Worm (Caenorhabditis elegans): ENCODE measurements around the gene T26C5.4.

T26C5.4 gene

DNA sequence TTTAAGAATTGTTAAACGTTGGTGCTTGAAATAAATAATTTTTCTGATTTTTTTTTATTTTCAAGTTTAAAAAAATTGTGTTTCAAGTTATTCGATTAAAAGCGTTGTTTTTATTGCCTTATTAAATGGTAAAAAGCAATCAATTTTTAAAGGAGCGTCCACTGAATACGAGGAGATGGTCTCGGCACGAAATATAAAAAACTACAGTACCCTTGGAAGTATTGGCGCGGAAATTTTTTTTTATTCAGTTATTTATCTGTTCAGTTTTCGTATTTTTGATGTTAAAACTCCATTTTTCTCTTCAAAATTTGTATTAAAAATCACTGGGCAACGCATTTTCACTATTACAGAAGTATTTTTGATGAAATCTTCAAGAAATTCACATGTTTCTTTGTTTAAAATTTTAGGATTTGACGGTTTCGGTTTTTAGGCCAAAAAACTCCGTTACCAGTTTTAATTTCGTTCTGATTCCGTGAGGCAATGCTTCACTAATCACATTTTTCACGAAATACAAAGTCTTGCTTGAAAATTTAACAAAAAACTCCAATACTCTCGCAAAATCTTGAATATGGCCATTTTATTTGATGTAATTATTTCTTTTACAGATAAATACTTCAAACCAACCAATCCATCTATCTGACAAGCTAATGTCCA, 37.1 kb downstream of the T26C5.4 start, which contains the start of gene znfx-1 (continued):
- TF ChIP-seq F37B4.10 (GFP tag; IDR thresholded peaks at IDR 0.05), result no peak
- TF ChIP-seq ets-4 (GFP tag; optimal IDR thresholded peaks at IDR 0.05), result no peak
- peak; percentile 85 for TF ChIP-seq D2030.7 (GFP tag; IDR thresholded peaks at IDR 0.05)
- TF ChIP-seq sptf-2 (GFP tag; optimal IDR thresholded peaks at IDR 0.05), result no peak
- no peak for TF ChIP-seq ztf-22 (GFP tag; optimal IDR thresholded peaks at IDR 0.05)
- TF ChIP-seq lag-1 (GFP tag; IDR thresholded peaks at IDR 0.05), result no peak
- no peak for TF ChIP-seq ekl-4 (GFP tag; IDR thresholded peaks at IDR 0.05)
- TF ChIP-seq ztf-6 (GFP tag; IDR thresholded peaks at IDR 0.05), result no peak
- TF ChIP-seq Y67H2A.10 (GFP tag; conservative IDR thresholded peaks at IDR 0.05), result no peak
- TF ChIP-seq F33H1.4 (GFP tag; IDR thresholded peaks at IDR 0.05), result peak; percentile 96
- peak; percentile 13 for TF ChIP-seq snpc-4 (GFP tag; optimal IDR thresholded peaks at IDR 0.05)
- peak in 3 of 4 experiments; percentile 16 to 27 (median 18) for TF ChIP-seq snpc-4 (tag; optimal IDR thresholded peaks at IDR 0.05)
- TF ChIP-seq hmg-1.2 (GFP tag; IDR thresholded peaks at IDR 0.05), result no peak
- no peak for TF ChIP-seq ama-1 (optimal IDR thresholded peaks at IDR 0.05)
- no peak for TF ChIP-seq ama-1 (GFP tag; optimal IDR thresholded peaks at IDR 0.05)
- no peak for TF ChIP-seq mxl-1 (tag; optimal IDR thresholded peaks at IDR 0.05)
- TF ChIP-seq tbx-9 (tag; optimal IDR thresholded peaks at IDR 0.05; ENCODE audit: borderline replicate concordance), result no peak
- TF ChIP-seq him-1 (tag; optimal IDR thresholded peaks at IDR 0.05), result no peak
- no peak for TF ChIP-seq akir-1 (GFP tag; optimal IDR thresholded peaks at IDR 0.05)
- no peak for TF ChIP-seq fkh-3 (tag; optimal IDR thresholded peaks at IDR 0.05)
- no peak for TF ChIP-seq ceh-27 (GFP tag; optimal IDR thresholded peaks at IDR 0.05)
- no peak for TF ChIP-seq mes-4 (tag; optimal IDR thresholded peaks at IDR 0.05)
- no peak for TF ChIP-seq B0035.1 (tag; optimal IDR thresholded peaks at IDR 0.05)
- no peak for TF ChIP-seq lir-1 (GFP tag; conservative IDR thresholded peaks at IDR 0.05)
- no peak for TF ChIP-seq T07F8.4 (tag; optimal IDR thresholded peaks at IDR 0.05)
- no peak for TF ChIP-seq ztf-3 (GFP tag; optimal IDR thresholded peaks at IDR 0.05)
- no peak for TF ChIP-seq lsy-27 (tag; optimal IDR thresholded peaks at IDR 0.05; ENCODE audit: borderline replicate concordance, insufficient read depth)
- TF ChIP-seq mcd-1 (GFP tag; IDR thresholded peaks at IDR 0.05), result no peak
- TF ChIP-seq egrh-3 (GFP tag; IDR thresholded peaks at IDR 0.05), result no peak
- no peak for TF ChIP-seq lin-35 (GFP tag; optimal IDR thresholded peaks at IDR 0.05)
- no peak for TF ChIP-seq nhr-80 (tag; optimal IDR thresholded peaks at IDR 0.05)

DNA sequence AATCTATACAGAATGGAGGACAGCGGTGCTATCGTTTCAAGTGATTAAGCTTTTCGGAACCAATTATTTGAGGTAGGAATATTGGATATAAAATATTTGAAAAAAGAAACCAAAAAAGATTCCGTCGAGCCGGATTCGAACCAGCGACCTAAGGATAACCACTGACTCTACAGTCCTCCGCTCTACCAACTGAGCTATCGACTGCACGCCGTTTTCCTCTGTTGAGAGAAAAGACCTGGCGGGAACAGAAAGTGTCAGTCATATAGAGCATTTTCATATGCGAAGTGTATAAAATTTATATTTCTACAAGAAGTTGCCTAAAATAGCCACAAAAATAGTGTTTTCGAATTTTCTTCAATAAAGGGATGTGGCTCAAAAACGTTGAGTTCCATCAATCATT, 38.6 kb downstream of the T26C5.4 start:
- no peak for TF ChIP-seq C17E4.6 (GFP tag; IDR thresholded peaks at IDR 0.05)
- TF ChIP-seq madf-3 (GFP tag; IDR thresholded peaks at IDR 0.05), result no peak
- TF ChIP-seq F49E8.2 (tag; optimal IDR thresholded peaks at IDR 0.05; ENCODE audit: insufficient read depth), result peak; percentile 46
- TF ChIP-seq nhr-90 (tag; optimal IDR thresholded peaks at IDR 0.05), result peak; percentile 65
- peak; percentile 26 for TF ChIP-seq madf-10 (tag; optimal IDR thresholded peaks at IDR 0.05)
- TF ChIP-seq Y56A3A.18 (GFP tag; IDR thresholded peaks at IDR 0.05), result 0 out of 2 replicates have a peak, but pooled peaks have one; percentile 47
- no peak for TF ChIP-seq ceh-58 (GFP tag; IDR thresholded peaks at IDR 0.05)
- no peak for TF ChIP-seq atf-7 (tag; optimal IDR thresholded peaks at IDR 0.05)
- peak; percentile 73; the same call in 1 of the 2 replicates for TF ChIP-seq B0336.3 (GFP tag; IDR thresholded peaks at IDR 0.05)
- peak; percentile 86 for TF ChIP-seq nfyb-1 (GFP tag; IDR thresholded peaks at IDR 0.05)
- no peak for TF ChIP-seq chd-7 (tag; optimal IDR thresholded peaks at IDR 0.05)
- no peak for TF ChIP-seq F57C9.4 (tag; optimal IDR thresholded peaks at IDR 0.05)
- TF ChIP-seq nfya-1 (tag; optimal IDR thresholded peaks at IDR 0.05; ENCODE audit: borderline replicate concordance, insufficient read depth), result no peak
- no peak for TF ChIP-seq B0035.1 (tag; optimal IDR thresholded peaks at IDR 0.05)
- TF ChIP-seq tbx-9 (tag; optimal IDR thresholded peaks at IDR 0.05; ENCODE audit: borderline replicate concordance), result no peak
- TF ChIP-seq F23B12.7 (tag; optimal IDR thresholded peaks at IDR 0.05; ENCODE audit: insufficient read depth), result peak; percentile 67
- 0 out of 2 replicates have a peak, but pooled peaks have one; percentile 12 for TF ChIP-seq ztf-28 (GFP tag; IDR thresholded peaks at IDR 0.05)
- peak; percentile 40; the same call in 1 of the 2 replicates for TF ChIP-seq ceh-100 (GFP tag; IDR thresholded peaks at IDR 0.05)
- no peak for TF ChIP-seq nhr-120 (GFP tag; IDR thresholded peaks at IDR 0.05)
- TF ChIP-seq athp-1 (tag; optimal IDR thresholded peaks at IDR 0.05), result peak; percentile 11
- TF ChIP-seq ztf-3 (GFP tag; optimal IDR thresholded peaks at IDR 0.05), result no peak
